Fruit fly (Drosophila melanogaster): ENCODE results near the gene norpA.

dm6 chrX:4311699-4312098 is 10.7 kb upstream of the norpA start, which contains the start of gene CG15579:
- TF ChIP-seq usp (GFP tag; optimal IDR thresholded peaks at IDR 0.05) (no peak), EcR (GFP tag; optimal IDR thresholded peaks at IDR 0.05) (no peak), pan (optimal IDR thresholded peaks at IDR 0.05) (no peak), psq (optimal IDR thresholded peaks at IDR 0.05) (no peak), Dll (optimal IDR thresholded peaks at IDR 0.05) (no peak), CG8478 (optimal IDR thresholded peaks at IDR 0.05) (no peak)

Measured in whole organism.